ENCODE assay signal across 2 fruit fly cellular contexts in genomic region chr2L:3737682-3738081, dm6.
TF ChIP-seq lines count a peak whose summit lies in the region.

No protein-coding gene starts in this region.

TF ChIP-seq in whole organism, embryonic, 481 proteins besides CTCF, POLR2A, EP300 and RAD21 (continued from another document and continues in another):
- TF ChIP-seq hkb (optimal IDR thresholded peaks at IDR 0.05; lab: Kevin White, UChicago): no peak
- TF ChIP-seq hkb (GFP tag; IDR thresholded peaks at IDR 0.05; lab: Robert Waterston, UW): no peak
- TF ChIP-seq Sry-δ (GFP tag; optimal IDR thresholded peaks at IDR 0.05; lab: Kevin White, UChicago): no peak
- TF ChIP-seq pb (GFP tag; optimal IDR thresholded peaks at IDR 0.05; lab: Kevin White, UChicago): no peak
- TF ChIP-seq Oaz (GFP tag; IDR thresholded peaks at IDR 0.05; lab: Robert Waterston, UW): no peak
- TF ChIP-seq bab2 (GFP tag; optimal IDR thresholded peaks at IDR 0.05; lab: Kevin White, UChicago): no peak
- no peak for TF ChIP-seq sisA (GFP tag; IDR thresholded peaks at IDR 0.05; lab: Robert Waterston, UW)
- no peak for TF ChIP-seq Stat92E (GFP tag; optimal IDR thresholded peaks at IDR 0.05; lab: Kevin White, UChicago)
- no peak for TF ChIP-seq bcd (GFP tag; optimal IDR thresholded peaks at IDR 0.05; lab: Kevin White, UChicago)
- no peak for TF ChIP-seq Side (GFP tag; optimal IDR thresholded peaks at IDR 0.05; lab: Kevin White, UChicago)
- no peak for TF ChIP-seq CG31388 (GFP tag; optimal IDR thresholded peaks at IDR 0.05; lab: Kevin White, UChicago)
- TF ChIP-seq CG16813 (GFP tag; IDR thresholded peaks at IDR 0.05; lab: Robert Waterston, UW; ENCODE audit: partially characterized antibody): no peak
- no peak for TF ChIP-seq Oli (tag; optimal IDR thresholded peaks at IDR 0.05; lab: Kevin White, UChicago)
- no peak for TF ChIP-seq seq (GFP tag; IDR thresholded peaks at IDR 0.05; lab: Robert Waterston, UW)
- peak; percentile 29 for TF ChIP-seq CG15269 (tag; optimal IDR thresholded peaks at IDR 0.05; lab: Kevin White, UChicago)
- no peak for TF ChIP-seq CG9609 (GFP tag; optimal IDR thresholded peaks at IDR 0.05; lab: Kevin White, UChicago)
- TF ChIP-seq tin (GFP tag; optimal IDR thresholded peaks at IDR 0.05; lab: Kevin White, UChicago): no peak
- TF ChIP-seq trem (tag; optimal IDR thresholded peaks at IDR 0.05; lab: Kevin White, UChicago): no peak
- TF ChIP-seq fru (optimal IDR thresholded peaks at IDR 0.05; lab: Kevin White, UChicago): no peak
- TF ChIP-seq Xrp1 (GFP tag; IDR thresholded peaks at IDR 0.05; lab: Robert Waterston, UW): no peak
- TF ChIP-seq CG10543 (GFP tag; optimal IDR thresholded peaks at IDR 0.05; lab: Kevin White, UChicago): no peak
- TF ChIP-seq gcm (GFP tag; optimal IDR thresholded peaks at IDR 0.05; lab: Kevin White, UChicago): no peak
- no peak for TF ChIP-seq ci (GFP tag; IDR thresholded peaks at IDR 0.05; lab: Robert Waterston, UW)
- TF ChIP-seq Sox102F (GFP tag; optimal IDR thresholded peaks at IDR 0.05; lab: Kevin White, UChicago): peak; percentile 19
- TF ChIP-seq Doc3 (GFP tag; IDR thresholded peaks at IDR 0.05; lab: Robert Waterston, UW; ENCODE audit: partially characterized antibody): no peak
- TF ChIP-seq CG7839 (tag; optimal IDR thresholded peaks at IDR 0.05; lab: Kevin White, UChicago): peak; percentile 42
- no peak for TF ChIP-seq Asciz (GFP tag; optimal IDR thresholded peaks at IDR 0.05; lab: Kevin White, UChicago)
- no peak for TF ChIP-seq CG11723 (GFP tag; optimal IDR thresholded peaks at IDR 0.05; lab: Kevin White, UChicago)
- TF ChIP-seq Bgb (GFP tag; IDR thresholded peaks at IDR 0.05; lab: Robert Waterston, UW; ENCODE audit: partially characterized antibody): no peak
- TF ChIP-seq CG5245 (GFP tag; optimal IDR thresholded peaks at IDR 0.05; lab: Kevin White, UChicago): no peak
- no peak for TF ChIP-seq CG7963 (GFP tag; IDR thresholded peaks at IDR 0.05; lab: Robert Waterston, UW; ENCODE audit: partially characterized antibody)
- no peak for TF ChIP-seq CG10979 (tag; optimal IDR thresholded peaks at IDR 0.05; lab: Kevin White, UChicago)
- peak; percentile 45 for TF ChIP-seq CG11504 (tag; optimal IDR thresholded peaks at IDR 0.05; lab: Kevin White, UChicago)
- no peak for TF ChIP-seq MBD-R2 (GFP tag; IDR thresholded peaks at IDR 0.05; lab: Robert Waterston, UW)
- TF ChIP-seq Elba2 (GFP tag; optimal IDR thresholded peaks at IDR 0.05; lab: Kevin White, UChicago): no peak
- TF ChIP-seq Dll (GFP tag; IDR thresholded peaks at IDR 0.05; lab: Robert Waterston, UW; ENCODE audit: partially characterized antibody): no peak
- no peak for TF ChIP-seq odd (GFP tag; optimal IDR thresholded peaks at IDR 0.05; lab: Kevin White, UChicago)
- TF ChIP-seq CG10147 (GFP tag; optimal IDR thresholded peaks at IDR 0.05; lab: Kevin White, UChicago): peak; percentile 24
- no peak for TF ChIP-seq hth (optimal IDR thresholded peaks at IDR 0.05; lab: Kevin White, UChicago)
- peak in 1 of 2 experiments; percentile 22 for TF ChIP-seq eve (GFP tag; optimal IDR thresholded peaks at IDR 0.05; lab: Kevin White, UChicago)
- no peak for TF ChIP-seq da (GFP tag; optimal IDR thresholded peaks at IDR 0.05; lab: Kevin White, UChicago)
- no peak for TF ChIP-seq esg (GFP tag; conservative IDR thresholded peaks at IDR 0.05; lab: Robert Waterston, UW)
- TF ChIP-seq scrt (GFP tag; optimal IDR thresholded peaks at IDR 0.05; lab: Kevin White, UChicago): no peak
- no peak for TF ChIP-seq Dip3 (GFP tag; optimal IDR thresholded peaks at IDR 0.05; lab: Kevin White, UChicago)
- no peak for TF ChIP-seq CHES-1-like (GFP tag; optimal IDR thresholded peaks at IDR 0.05; lab: Kevin White, UChicago)
- no peak for TF ChIP-seq MTF-1 (GFP tag; optimal IDR thresholded peaks at IDR 0.05; lab: Kevin White, UChicago; ENCODE audit: borderline replicate concordance)
- TF ChIP-seq CG7357 (GFP tag; IDR thresholded peaks at IDR 0.05; lab: Robert Waterston, UW): no peak
- no peak for TF ChIP-seq nmo (GFP tag; optimal IDR thresholded peaks at IDR 0.05; lab: Kevin White, UChicago)
- peak; percentile 19 for TF ChIP-seq Meics (GFP tag; optimal IDR thresholded peaks at IDR 0.05; lab: Kevin White, UChicago)
- TF ChIP-seq tio (GFP tag; optimal IDR thresholded peaks at IDR 0.05; lab: Kevin White, UChicago): peak; percentile 17
- no peak for TF ChIP-seq CG5953 (GFP tag; IDR thresholded peaks at IDR 0.05; lab: Robert Waterston, UW)
- TF ChIP-seq CG13894 (tag; optimal IDR thresholded peaks at IDR 0.05; lab: Kevin White, UChicago): no peak
- peak; percentile 7 for TF ChIP-seq CG30403 (GFP tag; optimal IDR thresholded peaks at IDR 0.05; lab: Kevin White, UChicago)
- TF ChIP-seq tgo (GFP tag; IDR thresholded peaks at IDR 0.05; lab: Robert Waterston, UW): no peak
- no peak for TF ChIP-seq GATAe (GFP tag; conservative IDR thresholded peaks at IDR 0.05; lab: Robert Waterston, UW)
- no peak for TF ChIP-seq pum (GFP tag; optimal IDR thresholded peaks at IDR 0.05; lab: Kevin White, UChicago)
- TF ChIP-seq dm (GFP tag; optimal IDR thresholded peaks at IDR 0.05; lab: Kevin White, UChicago): no peak
- TF ChIP-seq CG9727 (GFP tag; optimal IDR thresholded peaks at IDR 0.05; lab: Kevin White, UChicago): peak; percentile 0
- TF ChIP-seq grau (tag; optimal IDR thresholded peaks at IDR 0.05; lab: Kevin White, UChicago): peak; percentile 35
- no peak for TF ChIP-seq CG9817 (tag; optimal IDR thresholded peaks at IDR 0.05; lab: Kevin White, UChicago)
- TF ChIP-seq Hr51 (GFP tag; optimal IDR thresholded peaks at IDR 0.05; lab: Kevin White, UChicago): peak in 1 of 2 experiments; percentile 4
- peak; percentile 15 for TF ChIP-seq Ets65A (GFP tag; lab: Kevin White, UChicago)
- no peak for TF ChIP-seq schlank (tag; optimal IDR thresholded peaks at IDR 0.05; lab: Kevin White, UChicago)
- TF ChIP-seq CG6813 (GFP tag; optimal IDR thresholded peaks at IDR 0.05; lab: Kevin White, UChicago): no peak
- no peak for TF ChIP-seq HLHmδ (GFP tag; optimal IDR thresholded peaks at IDR 0.05; lab: Kevin White, UChicago)
- TF ChIP-seq CG7745 (tag; optimal IDR thresholded peaks at IDR 0.05; lab: Kevin White, UChicago): no peak
- TF ChIP-seq NfI (GFP tag; optimal IDR thresholded peaks at IDR 0.05; lab: Kevin White, UChicago): no peak
- no peak for TF ChIP-seq CG12219 (GFP tag; optimal IDR thresholded peaks at IDR 0.05; lab: Kevin White, UChicago)
- no peak for TF ChIP-seq CG32532 (GFP tag; IDR thresholded peaks at IDR 0.05; lab: Robert Waterston, UW)

TF ChIP-seq in whole organism, prepupa, 60 proteins besides CTCF, POLR2A, EP300 and RAD21 (continued from another document):
- no peak for TF ChIP-seq acj6 (GFP tag; optimal IDR thresholded peaks at IDR 0.05; lab: Kevin White, UChicago)
- TF ChIP-seq Sox102F (GFP tag; optimal IDR thresholded peaks at IDR 0.05; lab: Kevin White, UChicago): no peak
- no peak for TF ChIP-seq CG15336 (GFP tag; IDR thresholded peaks at IDR 0.05; lab: Robert Waterston, UW)
- TF ChIP-seq CG10631 (GFP tag; optimal IDR thresholded peaks at IDR 0.05; lab: Kevin White, UChicago): no peak
- TF ChIP-seq Sox14 (GFP tag; optimal IDR thresholded peaks at IDR 0.05; lab: Kevin White, UChicago): no peak
- TF ChIP-seq CG6163 (GFP tag; IDR thresholded peaks at IDR 0.05; lab: Robert Waterston, UW): no peak
- TF ChIP-seq fd85E (GFP tag; optimal IDR thresholded peaks at IDR 0.05; lab: Kevin White, UChicago): no peak
- no peak for TF ChIP-seq CG3032 (tag; optimal IDR thresholded peaks at IDR 0.05; lab: Kevin White, UChicago)
- no peak for TF ChIP-seq CG16779 (tag; optimal IDR thresholded peaks at IDR 0.05; lab: Kevin White, UChicago)
- no peak for TF ChIP-seq CG6808 (GFP tag; optimal IDR thresholded peaks at IDR 0.05; lab: Kevin White, UChicago)
- no peak for TF ChIP-seq cyc (GFP tag; optimal IDR thresholded peaks at IDR 0.05; lab: Kevin White, UChicago)
- TF ChIP-seq Lpt (GFP tag; optimal IDR thresholded peaks at IDR 0.05; lab: Kevin White, UChicago): no peak
- no peak for TF ChIP-seq fkh (GFP tag; optimal IDR thresholded peaks at IDR 0.05; lab: Kevin White, UChicago)
- TF ChIP-seq dac (GFP tag; optimal IDR thresholded peaks at IDR 0.05; lab: Kevin White, UChicago): no peak
- no peak for TF ChIP-seq Gug (GFP tag; IDR thresholded peaks at IDR 0.05; lab: Robert Waterston, UW)
- TF ChIP-seq salr (GFP tag; optimal IDR thresholded peaks at IDR 0.05; lab: Kevin White, UChicago): peak in 1 of 2 experiments; percentile 1
- no peak for TF ChIP-seq CG31627 (GFP tag; optimal IDR thresholded peaks at IDR 0.05; lab: Kevin White, UChicago)
- TF ChIP-seq CG6276 (GFP tag; optimal IDR thresholded peaks at IDR 0.05; lab: Kevin White, UChicago): peak; percentile 2
- peak; percentile 57 for TF ChIP-seq svp (GFP tag; lab: Kevin White, UChicago)
- no peak for TF ChIP-seq net (GFP tag; optimal IDR thresholded peaks at IDR 0.05; lab: Kevin White, UChicago)
- TF ChIP-seq CG11294 (GFP tag; IDR thresholded peaks at IDR 0.05; lab: Robert Waterston, UW): no peak
- TF ChIP-seq CG3919 (GFP tag; optimal IDR thresholded peaks at IDR 0.05; lab: Kevin White, UChicago): no peak
- TF ChIP-seq CG8632 (GFP tag; optimal IDR thresholded peaks at IDR 0.05; lab: Kevin White, UChicago): no peak
- TF ChIP-seq Hr4 (GFP tag; optimal IDR thresholded peaks at IDR 0.05; lab: Kevin White, UChicago): peak; percentile 58
- no peak for TF ChIP-seq Hr38 (GFP tag; optimal IDR thresholded peaks at IDR 0.05; lab: Kevin White, UChicago)
TF ChIP-seq in whole organism, prepupa: peak in this region for 10.
